Worm (Caenorhabditis elegans): ENCODE results near the gene R09B5.11.

DNA sequence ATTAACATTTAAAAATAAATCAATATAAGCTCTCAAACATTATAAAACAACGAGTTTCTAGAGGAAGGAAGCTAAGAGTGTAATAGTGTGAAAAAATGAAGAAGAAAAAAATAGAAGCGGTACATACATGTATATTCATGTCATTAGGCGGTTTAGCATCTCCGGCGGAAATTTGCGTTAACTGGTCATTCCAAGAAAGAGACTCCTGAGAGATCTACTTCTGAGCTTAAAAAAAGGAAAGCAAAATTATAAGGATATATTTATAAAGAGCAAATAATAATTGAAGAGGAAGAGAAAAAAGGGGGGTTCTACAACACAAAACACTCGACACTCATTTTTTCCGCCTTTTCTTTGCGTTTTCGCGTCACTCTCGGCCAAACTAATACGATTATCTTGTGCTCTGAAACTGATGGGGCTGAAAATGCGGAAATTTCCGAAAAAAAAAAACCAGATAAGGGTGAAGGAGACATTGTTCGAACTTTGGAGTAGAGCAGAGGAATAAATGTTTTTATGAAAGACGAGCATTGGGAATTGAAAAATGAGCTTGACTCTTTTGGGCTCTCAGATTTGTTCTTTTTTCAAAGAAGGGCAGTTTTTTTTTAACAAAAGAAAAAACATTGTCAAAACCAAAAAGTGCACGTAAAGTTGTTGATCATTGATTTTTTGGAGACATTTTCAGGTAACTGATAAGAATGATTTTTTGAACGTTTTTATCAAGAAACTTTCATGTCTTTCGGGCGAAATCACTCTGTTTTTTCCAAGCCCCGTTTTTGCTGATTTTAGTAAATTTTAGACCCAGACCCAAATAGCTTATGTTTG, 24.2 kb upstream of the R09B5.11 start:
- TF ChIP-seq ahr-1 (tag; optimal IDR thresholded peaks at IDR 0.05) (no peak), fkh-10 (GFP tag; optimal IDR thresholded peaks at IDR 0.05) (no peak), pag-3 (tag; optimal IDR thresholded peaks at IDR 0.05; ENCODE audit: borderline replicate concordance) (no peak), unc-86 (tag; optimal IDR thresholded peaks at IDR 0.05) (no peak), zip-5 (tag; optimal IDR thresholded peaks at IDR 0.05) (no peak), tbx-2 (tag; optimal IDR thresholded peaks at IDR 0.05) (no peak), ama-1 (optimal IDR thresholded peaks at IDR 0.05) (no peak), ceh-31 (tag; optimal IDR thresholded peaks at IDR 0.05) (no peak), pqm-1 (tag; optimal IDR thresholded peaks at IDR 0.05) (no peak), sox-2 (GFP tag; IDR thresholded peaks at IDR 0.05) (no peak), dve-1 (tag; optimal IDR thresholded peaks at IDR 0.05) (no peak), hlh-15 (tag; optimal IDR thresholded peaks at IDR 0.05) (no peak)
